Worm (Caenorhabditis elegans) whole organism, mixed stage, embryonic: Measurements from ENCODE around the gene comt-1.

Source experiments
- M03D4.4 ChIP-seq: sonication (generic microtip); optimal IDR thresholded peaks from 2 replicates; lab custom pipeline; 2017; ENCODE audit warnings: mild to moderate bottlenecking, missing genetic modification characterization, missing compliant biosample characterization
- blmp-1 ChIP-seq: fragments of 150-350 bp; optimal IDR thresholded peaks from 2 replicates; lab custom pipeline; 2014; ENCODE audit warnings: missing biosample characterization, missing genetic modification characterization
- ceh-39 ChIP-seq: fragments of 150-350 bp; optimal IDR thresholded peaks from 2 replicates; lab custom pipeline; 2014; ENCODE audit warnings: missing biosample characterization, missing genetic modification characterization
- lin-13 ChIP-seq: fragments of 150-350 bp; optimal IDR thresholded peaks from 2 replicates; lab custom pipeline; 2014; ENCODE audit warnings: missing biosample characterization, missing genetic modification characterization
- nhr-12 ChIP-seq: fragments of 150-350 bp; optimal IDR thresholded peaks from 2 replicates; lab custom pipeline; 2014; ENCODE audit warnings: missing biosample characterization, missing genetic modification characterization
- nhr-28 ChIP-seq: fragments of 150-350 bp; optimal IDR thresholded peaks from 2 replicates; lab custom pipeline; 2014; ENCODE audit warnings: missing biosample characterization, missing genetic modification characterization
- nhr-76 ChIP-seq: sonication (generic microtip); optimal IDR thresholded peaks from 2 replicates; lab custom pipeline; 2017; ENCODE audit warnings: missing biosample characterization, missing genetic modification characterization
- pha-4 ChIP-seq: fragments of 150-350 bp; optimal IDR thresholded peaks from 2 replicates; lab custom pipeline; 2018; ENCODE audit warnings: missing biosample characterization, missing genetic modification reagents, missing genetic modification characterization
- snpc-4 ChIP-seq: fragments of 150-350 bp; optimal IDR thresholded peaks from 2 replicates; lab custom pipeline; 2014; ENCODE audit warnings: missing biosample characterization, missing genetic modification characterization
- tbx-8 ChIP-seq: fragments of 200-800 bp; sonication (Bioruptor generic); optimal IDR thresholded peaks from 2 replicates; lab custom pipeline; 2018; ENCODE audit warnings: mild to moderate bottlenecking, missing genetic modification characterization, moderate library complexity, missing compliant biosample characterization
- unc-62 ChIP-seq: fragments of 150-350 bp; optimal IDR thresholded peaks from 2 replicates; lab custom pipeline; 2014; ENCODE audit warnings: missing biosample characterization, missing genetic modification reagents, missing genetic modification characterization
- zip-8 ChIP-seq: fragments of 150-350 bp; optimal IDR thresholded peaks from 2 replicates; lab custom pipeline; 2014; ENCODE audit warnings: missing biosample characterization, missing genetic modification characterization
- ztf-11 ChIP-seq: fragments of 150-350 bp; optimal IDR thresholded peaks from 2 replicates; lab custom pipeline; 2014; ENCODE audit warnings: missing biosample characterization, missing genetic modification characterization

DNA sequence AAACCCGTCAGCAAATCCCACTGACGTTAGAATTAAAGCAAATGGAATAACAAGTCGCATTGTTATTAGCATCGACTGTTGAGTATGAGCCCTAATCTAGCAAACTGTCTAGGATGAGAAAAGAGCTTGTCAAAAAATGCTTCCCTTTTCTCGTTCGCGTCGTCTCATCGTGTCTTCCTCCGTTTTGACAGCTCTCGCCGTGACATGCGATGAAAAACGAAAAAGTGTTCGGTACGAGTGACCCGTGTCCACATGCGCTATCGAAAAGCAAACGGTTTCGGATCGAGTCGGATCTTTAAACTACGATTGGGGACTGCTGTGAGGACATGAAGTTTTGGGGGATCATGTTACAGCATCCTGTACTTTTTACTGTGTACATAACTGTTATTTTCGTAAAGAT, at the start of gene comt-1:
- no peak for TF ChIP-seq M03D4.4 (tag; lab: Kevin White, UChicago)
- no peak for TF ChIP-seq pha-4
- TF ChIP-seq nhr-12: no peak
- no peak for TF ChIP-seq blmp-1 (tag; lab: Kevin White, UChicago)
- no peak for TF ChIP-seq tbx-8 (GFP tag; lab: Kevin White, UChicago)
- no peak for TF ChIP-seq nhr-76 (tag; lab: Kevin White, UChicago)
- TF ChIP-seq lin-13: no peak
- no peak for TF ChIP-seq nhr-28 (tag; lab: Kevin White, UChicago)
- no peak for TF ChIP-seq unc-62 (GFP tag; lab: Kevin White, UChicago)
- no peak for TF ChIP-seq zip-8 (tag; lab: Kevin White, UChicago)
- no peak for TF ChIP-seq ceh-39 (tag; lab: Kevin White, UChicago)
- TF ChIP-seq ztf-11 (tag; lab: Kevin White, UChicago): no peak
- no peak for TF ChIP-seq snpc-4
